Worm (Caenorhabditis elegans) whole organism, mixed stage, embryonic: ENCODE measurements around the gene srh-270.
A peak's percentile ranks its signal among the peaks of the same experiment; 100 is the strongest.

Source experiments
- bed-3 ChIP-seq: fragments of 200-800 bp; sonication (Bioruptor generic); optimal IDR thresholded peaks from 3 replicates; lab custom pipeline; 2018; ENCODE audit warnings: mild to moderate bottlenecking, missing genetic modification characterization, moderate library complexity, missing compliant biosample characterization
- blmp-1 ChIP-seq: fragments of 150-350 bp; optimal IDR thresholded peaks from 2 replicates; lab custom pipeline; 2014; ENCODE audit warnings: missing biosample characterization, missing genetic modification characterization
- ceh-39 ChIP-seq: fragments of 150-350 bp; optimal IDR thresholded peaks from 2 replicates; lab custom pipeline; 2014; ENCODE audit warnings: missing biosample characterization, missing genetic modification characterization
- ceh-43 ChIP-seq: fragments of 200-800 bp; sonication (Bioruptor generic); optimal IDR thresholded peaks from 2 replicates; lab custom pipeline; 2018; ENCODE audit warnings: mild to moderate bottlenecking, missing genetic modification characterization, moderate library complexity, missing compliant biosample characterization
- ceh-83 ChIP-seq: fragments of 200-800 bp; sonication (Bioruptor generic); optimal IDR thresholded peaks from 2 replicates; lab custom pipeline; 2018; ENCODE audit warnings: mild to moderate bottlenecking, missing genetic modification characterization, missing compliant biosample characterization
- ces-1 ChIP-seq: fragments of 150-350 bp; optimal IDR thresholded peaks from 2 replicates; lab custom pipeline; 2014; ENCODE audit warnings: missing biosample characterization, missing genetic modification reagents, missing genetic modification characterization
- cnd-1 ChIP-seq: fragments of 200-800 bp; sonication (Bioruptor generic); optimal IDR thresholded peaks from 2 replicates; lab custom pipeline; 2018; ENCODE audit warnings: mild to moderate bottlenecking, missing genetic modification characterization, missing compliant biosample characterization
- drap-1 ChIP-seq: fragments of 200-800 bp; sonication (Bioruptor generic); optimal IDR thresholded peaks from 3 replicates; lab custom pipeline; 2018; ENCODE audit warnings: mild to moderate bottlenecking, missing genetic modification characterization, missing compliant biosample characterization
- elt-1 ChIP-seq: sonication (generic microtip); optimal IDR thresholded peaks from 2 replicates; lab custom pipeline; 2017; ENCODE audit warnings: missing genetic modification characterization, mild to moderate bottlenecking, missing compliant biosample characterization, antibody characterized with exemption, moderate library complexity, borderline replicate concordance; ENCODE audit not compliant: insufficient read depth
- elt-3 ChIP-seq: fragments of 150-350 bp; optimal IDR thresholded peaks from 2 replicates; lab custom pipeline; 2014; ENCODE audit warnings: missing biosample characterization, missing genetic modification characterization
- flh-1 ChIP-seq: fragments of 200-800 bp; sonication (Bioruptor generic); optimal IDR thresholded peaks from 2 replicates; lab custom pipeline; 2018; ENCODE audit warnings: mild to moderate bottlenecking, missing genetic modification characterization, moderate library complexity, missing compliant biosample characterization
- ham-2 ChIP-seq: fragments of 200-800 bp; sonication (Bioruptor generic); optimal IDR thresholded peaks from 2 replicates; lab custom pipeline; 2018; ENCODE audit warnings: mild to moderate bottlenecking, missing genetic modification characterization, missing compliant biosample characterization
- lin-13 ChIP-seq: fragments of 150-350 bp; optimal IDR thresholded peaks from 2 replicates; lab custom pipeline; 2014; ENCODE audit warnings: missing biosample characterization, missing genetic modification characterization
- lin-32 ChIP-seq: fragments of 200-800 bp; sonication (Bioruptor generic); optimal IDR thresholded peaks from 2 replicates; lab custom pipeline; 2018; ENCODE audit warnings: mild to moderate bottlenecking, missing genetic modification characterization, missing compliant biosample characterization
- lsy-2 ChIP-seq: fragments of 150-350 bp; optimal IDR thresholded peaks from 2 replicates; lab custom pipeline; 2014; ENCODE audit warnings: missing biosample characterization, missing genetic modification characterization
- mab-5 ChIP-seq: fragments of 150-350 bp; optimal IDR thresholded peaks from 2 replicates; lab custom pipeline; 2014; ENCODE audit warnings: missing biosample characterization, missing genetic modification characterization
- mep-1 ChIP-seq: fragments of 150-350 bp; optimal IDR thresholded peaks from 2 replicates; lab custom pipeline; 2017; ENCODE audit warnings: missing biosample characterization, missing genetic modification reagents, missing genetic modification characterization, inconsistent platforms
- mls-2 ChIP-seq: sonication (generic microtip); optimal IDR thresholded peaks from 2 replicates; lab custom pipeline; 2016; ENCODE audit warnings: mild to moderate bottlenecking, missing genetic modification characterization, moderate library complexity, missing compliant biosample characterization
- nhr-12 ChIP-seq: fragments of 150-350 bp; optimal IDR thresholded peaks from 2 replicates; lab custom pipeline; 2014; ENCODE audit warnings: missing biosample characterization, missing genetic modification characterization
- nhr-2 ChIP-seq: fragments of 150-350 bp; optimal IDR thresholded peaks from 2 replicates; lab custom pipeline; 2014; ENCODE audit warnings: missing biosample characterization, missing genetic modification characterization
- nhr-237 ChIP-seq: fragments of 150-350 bp; optimal IDR thresholded peaks from 2 replicates; lab custom pipeline; 2014; ENCODE audit warnings: missing biosample characterization, missing genetic modification characterization
- sem-2 ChIP-seq: fragments of 200-800 bp; sonication (Bioruptor generic); optimal IDR thresholded peaks from 2 replicates; lab custom pipeline; 2018; ENCODE audit warnings: mild to moderate bottlenecking, missing genetic modification characterization, missing compliant biosample characterization
- snpc-4 ChIP-seq: fragments of 150-350 bp; optimal IDR thresholded peaks from 2 replicates; lab custom pipeline; 2014; ENCODE audit warnings: missing biosample characterization, missing genetic modification characterization
- tbx-8 ChIP-seq: fragments of 200-800 bp; sonication (Bioruptor generic); optimal IDR thresholded peaks from 2 replicates; lab custom pipeline; 2018; ENCODE audit warnings: mild to moderate bottlenecking, missing genetic modification characterization, moderate library complexity, missing compliant biosample characterization
- unc-120 ChIP-seq: sonication (generic microtip); optimal IDR thresholded peaks from 2 replicates; lab custom pipeline; 2017; ENCODE audit warnings: missing genetic modification characterization, missing compliant biosample characterization; ENCODE audit not compliant: poor library complexity, severe bottlenecking
- unc-39 ChIP-seq: fragments of 150-350 bp; optimal IDR thresholded peaks from 2 replicates; lab custom pipeline; 2014; ENCODE audit warnings: missing biosample characterization, missing genetic modification characterization
- unc-62 ChIP-seq: fragments of 150-350 bp; optimal IDR thresholded peaks from 2 replicates; lab custom pipeline; 2014; ENCODE audit warnings: missing biosample characterization, missing genetic modification reagents, missing genetic modification characterization
- zip-8 ChIP-seq: fragments of 150-350 bp; optimal IDR thresholded peaks from 2 replicates; lab custom pipeline; 2014; ENCODE audit warnings: missing biosample characterization, missing genetic modification characterization
- ztf-11 ChIP-seq: fragments of 150-350 bp; optimal IDR thresholded peaks from 2 replicates; lab custom pipeline; 2014; ENCODE audit warnings: missing biosample characterization, missing genetic modification characterization

srh-270 gene

ce11 chrV:2877509-2877908, 16.1 kb upstream of the srh-270 start, which contains the start of gene F37B4.10:
F37B4.10 (minus strand) TSS chrV:2877609.
- TF ChIP-seq ces-1 (no peak), zip-8 (peak; percentile 31), mep-1 (tag; lab: Kevin White, UChicago) (peak; percentile 8)

ce11 chrV:2876188-2876831, 14.9 kb upstream of the srh-270 start:
- TF ChIP-seq ces-1: no peak

- TF ChIP-seq mls-2 (tag; lab: Kevin White, UChicago): no peak
- TF ChIP-seq drap-1 (GFP tag; lab: Kevin White, UChicago): no peak
- no peak for TF ChIP-seq ces-1
- TF ChIP-seq nhr-2 (tag; lab: Kevin White, UChicago): no peak
- no peak for TF ChIP-seq cnd-1
- TF ChIP-seq ztf-11 (tag; lab: Kevin White, UChicago): no peak
- no peak for TF ChIP-seq sem-2
- TF ChIP-seq bed-3 (GFP tag; lab: Kevin White, UChicago): no peak
- no peak for TF ChIP-seq ceh-83 (GFP tag; lab: Kevin White, UChicago)
- no peak for TF ChIP-seq unc-120 (tag; lab: Kevin White, UChicago)
- no peak for TF ChIP-seq elt-1 (tag; lab: Kevin White, UChicago)
- no peak for TF ChIP-seq nhr-12 (tag; lab: Kevin White, UChicago)
- TF ChIP-seq mep-1 (tag; lab: Kevin White, UChicago): no peak
- no peak for TF ChIP-seq lin-13 (tag; lab: Kevin White, UChicago)
- TF ChIP-seq unc-39: no peak
- no peak for TF ChIP-seq flh-1 (GFP tag; lab: Kevin White, UChicago)
Measured at ce11 chrV:2875422-2875821, 14.0 kb upstream of the srh-270 start, which contains the start of gene folt-2. folt-2 (minus strand) TSS chrV:2875600.

ce11 chrV:2872947-2873346, 11.5 kb upstream of the srh-270 start:
- TF ChIP-seq lsy-2 (no peak), nhr-2 (tag; lab: Kevin White, UChicago) (no peak), ceh-43 (GFP tag; lab: Kevin White, UChicago) (no peak), unc-39 (no peak), bed-3 (GFP tag; lab: Kevin White, UChicago) (no peak), tbx-8 (GFP tag; lab: Kevin White, UChicago) (no peak), lin-32 (GFP tag; lab: Kevin White, UChicago) (no peak), mab-5 (tag; lab: Kevin White, UChicago) (no peak)

- TF ChIP-seq snpc-4 (tag; lab: Kevin White, UChicago) (no peak), unc-62 (GFP tag; lab: Kevin White, UChicago) (no peak), ztf-11 (tag; lab: Kevin White, UChicago) (no peak), lin-32 (GFP tag; lab: Kevin White, UChicago) (no peak), cnd-1 (no peak), unc-120 (tag; lab: Kevin White, UChicago) (no peak), mep-1 (tag; lab: Kevin White, UChicago) (no peak), bed-3 (GFP tag; lab: Kevin White, UChicago) (no peak)
Measured at ce11 chrV:2871754-2872504, 10.5 kb upstream of the srh-270 start.

ce11 chrV:2870127-2870526, 8.7 kb upstream of the srh-270 start, which contains the start of gene srh-243:
srh-243 (plus strand) TSS chrV:2870427.
- TF ChIP-seq unc-39: no peak
- TF ChIP-seq flh-1 (GFP tag; lab: Kevin White, UChicago): no peak

- TF ChIP-seq blmp-1 (tag; lab: Kevin White, UChicago) (no peak), drap-1 (GFP tag; lab: Kevin White, UChicago) (no peak), flh-1 (GFP tag; lab: Kevin White, UChicago) (no peak), ceh-39 (tag; lab: Kevin White, UChicago) (no peak), snpc-4 (tag; lab: Kevin White, UChicago) (no peak), lin-13 (tag; lab: Kevin White, UChicago) (no peak), mab-5 (tag; lab: Kevin White, UChicago) (no peak), mls-2 (tag; lab: Kevin White, UChicago) (no peak), ceh-43 (GFP tag; lab: Kevin White, UChicago) (no peak), elt-3 (tag; lab: Kevin White, UChicago) (no peak), lin-32 (GFP tag; lab: Kevin White, UChicago) (no peak), unc-120 (tag; lab: Kevin White, UChicago) (no peak), ham-2 (GFP tag; lab: Kevin White, UChicago) (no peak), nhr-237 (no peak)
Measured at ce11 chrV:2869503-2869902, 8.1 kb upstream of the srh-270 start, which contains the start of gene srh-241. srh-241 (minus strand) TSS chrV:2869603.
